Fruit fly (Drosophila melanogaster) whole organism, embryonic: ENCODE measurements around the gene CG10804.

ENCODE experiments used
- Abd-B ChIP-seq: fragments of 200-800 bp; sonication (Bioruptor generic); optimal IDR thresholded peaks from 2 replicates; lab custom pipeline; 2018; ENCODE audit warnings: missing biosample characterization, mild to moderate bottlenecking, missing genetic modification characterization, moderate library complexity
- B-H2 ChIP-seq: fragments of 200-800 bp; sonication (Bioruptor generic); optimal IDR thresholded peaks from 2 replicates; lab custom pipeline; 2018; ENCODE audit warnings: missing biosample characterization, mild to moderate bottlenecking, missing genetic modification characterization
- CG10959 ChIP-seq: fragments of 200-800 bp; sonication (Bioruptor generic); IDR thresholded peaks from 2 replicates; pipeline ENCODE4 v1.3.6; 2022; ENCODE audit warnings: missing biosample characterization, missing genetic modification characterization
- CG11247 ChIP-seq: fragments of 200-800 bp; sonication (Bioruptor generic); IDR thresholded peaks from 2 replicates; pipeline ENCODE4 v1.3.6; 2022; ENCODE audit warnings: missing biosample characterization, missing genetic modification characterization
- CG12104 ChIP-seq: fragments of 200-800 bp; sonication (Bioruptor generic); optimal IDR thresholded peaks from 3 replicates; lab custom pipeline; 2016; ENCODE audit warnings: missing biosample characterization, missing genetic modification characterization
- CG13287 ChIP-seq: fragments of 200-800 bp; sonication (Bioruptor generic); IDR thresholded peaks from 2 replicates; pipeline ENCODE4 v1.3.6; 2022; ENCODE audit warnings: missing biosample characterization, missing genetic modification characterization; ENCODE audit not compliant: partially characterized antibody
- CG14014 ChIP-seq: fragments of 200-800 bp; sonication (Bioruptor generic); IDR thresholded peaks from 2 replicates; pipeline ENCODE4 v1.3.6; 2022; ENCODE audit warnings: missing biosample characterization, missing genetic modification characterization
- CG15269 ChIP-seq: fragments of 200-800 bp; sonication (Bioruptor generic); optimal IDR thresholded peaks from 2 replicates; lab custom pipeline; 2018; ENCODE audit warnings: missing biosample characterization, mild to moderate bottlenecking, missing genetic modification characterization, moderate library complexity
- CG1529 ChIP-seq: fragments of 200-800 bp; sonication (Bioruptor generic); optimal IDR thresholded peaks from 3 replicates; lab custom pipeline; 2018; ENCODE audit warnings: missing biosample characterization, missing genetic modification characterization
- CG1603 ChIP-seq: fragments of 200-800 bp; sonication (Bioruptor generic); optimal IDR thresholded peaks from 2 replicates; lab custom pipeline; 2019; ENCODE audit warnings: missing biosample characterization, mild to moderate bottlenecking, missing genetic modification characterization, moderate library complexity
- CG16813 ChIP-seq: fragments of 200-800 bp; sonication (Bioruptor generic); IDR thresholded peaks from 3 replicates; pipeline ENCODE4 v1.3.6; 2022; ENCODE audit warnings: missing biosample characterization, missing genetic modification characterization; ENCODE audit not compliant: partially characterized antibody
- CG17186 ChIP-seq: fragments of 200-800 bp; sonication (Bioruptor generic); optimal IDR thresholded peaks from 3 replicates; lab custom pipeline; 2017; ENCODE audit warnings: missing biosample characterization, missing genetic modification reagents, missing genetic modification characterization
- CG3995 ChIP-seq: fragments of 200-800 bp; sonication (Bioruptor generic); optimal IDR thresholded peaks from 3 replicates; lab custom pipeline; 2016; ENCODE audit warnings: missing biosample characterization, missing genetic modification characterization
- CG42726 ChIP-seq: fragments of 200-800 bp; sonication (Bioruptor generic); IDR thresholded peaks from 2 replicates; pipeline ENCODE4 v1.3.6; 2022; ENCODE audit warnings: missing biosample characterization, missing genetic modification characterization; ENCODE audit not compliant: partially characterized antibody
- CG4424 ChIP-seq: fragments of 200-800 bp; sonication (Bioruptor generic); optimal IDR thresholded peaks from 3 replicates; lab custom pipeline; 2016; ENCODE audit warnings: missing biosample characterization, missing genetic modification characterization
- CG5953 ChIP-seq: fragments of 200-800 bp; sonication (Bioruptor generic); IDR thresholded peaks from 2 replicates; pipeline ENCODE4 v1.3.6; 2022; ENCODE audit warnings: missing biosample characterization, missing genetic modification characterization
- CG6765 ChIP-seq: fragments of 200-800 bp; sonication (Bioruptor generic); optimal IDR thresholded peaks from 3 replicates; lab custom pipeline; 2017; ENCODE audit warnings: missing biosample characterization, mild to moderate bottlenecking, missing genetic modification characterization
- CG7786 ChIP-seq: fragments of 200-800 bp; sonication (Bioruptor generic); optimal IDR thresholded peaks from 2 replicates; lab custom pipeline; 2016; ENCODE audit warnings: missing biosample characterization, missing genetic modification characterization
- CG8290 ChIP-seq, 3 experiments: fragments of 200-800 bp; sonication (Bioruptor generic); optimal IDR thresholded peaks; 2 replicates each; lab custom pipeline; 2016 to 2019; ENCODE audit warnings: missing biosample characterization in 3 of 3, missing genetic modification characterization in 3 of 3, mild to moderate bottlenecking in 2 of 3, moderate library complexity in 1 of 3
- CG8924 ChIP-seq: fragments of 200-800 bp; optimal IDR thresholded peaks from 3 replicates; lab custom pipeline; 2019; ENCODE audit warnings: missing biosample characterization, mild to moderate bottlenecking, missing genetic modification characterization, moderate library complexity
- CG9437 ChIP-seq: fragments of 200-800 bp; sonication (Bioruptor generic); optimal IDR thresholded peaks from 2 replicates; lab custom pipeline; 2018; ENCODE audit warnings: missing biosample characterization, mild to moderate bottlenecking, missing genetic modification characterization
- CG9727 ChIP-seq: fragments of 200-800 bp; sonication (Bioruptor generic); optimal IDR thresholded peaks from 3 replicates; lab custom pipeline; 2017; ENCODE audit warnings: missing biosample characterization, mild to moderate bottlenecking, missing genetic modification characterization
- CG9932 ChIP-seq: fragments of 200-800 bp; sonication (Bioruptor generic); IDR thresholded peaks from 2 replicates; pipeline ENCODE4 v1.3.6; 2022; ENCODE audit warnings: missing biosample characterization, missing genetic modification characterization
- CkIIα-i1 ChIP-seq: fragments of 200-800 bp; sonication (Bioruptor generic); IDR thresholded peaks from 2 replicates; pipeline ENCODE4 v1.3.6; 2022; ENCODE audit warnings: missing biosample characterization, missing genetic modification characterization
- D19A ChIP-seq: fragments of 200-800 bp; optimal IDR thresholded peaks from 3 replicates; lab custom pipeline; 2019; ENCODE audit warnings: missing biosample characterization, mild to moderate bottlenecking, missing genetic modification characterization, moderate library complexity
- Dek ChIP-seq: fragments of 200-800 bp; sonication (Bioruptor generic); optimal IDR thresholded peaks from 3 replicates; lab custom pipeline; 2019; ENCODE audit warnings: missing biosample characterization, mild to moderate bottlenecking, missing genetic modification characterization, moderate library complexity
- HLH54F ChIP-seq: fragments of 200-800 bp; sonication (Bioruptor generic); optimal IDR thresholded peaks from 3 replicates; lab custom pipeline; 2016; ENCODE audit warnings: missing biosample characterization, missing genetic modification characterization
- Hr3 ChIP-seq: fragments of 200-800 bp; sonication (Bioruptor generic); optimal IDR thresholded peaks from 3 replicates; lab custom pipeline; 2016; ENCODE audit warnings: missing biosample characterization, missing genetic modification characterization
- Nf-YC ChIP-seq: fragments of 200-800 bp; optimal IDR thresholded peaks from 3 replicates; lab custom pipeline; 2019; ENCODE audit warnings: missing biosample characterization, mild to moderate bottlenecking, missing genetic modification characterization, moderate library complexity
- PHDP ChIP-seq: fragments of 200-800 bp; sonication (Bioruptor generic); optimal IDR thresholded peaks from 3 replicates; lab custom pipeline; 2018; ENCODE audit warnings: missing biosample characterization, mild to moderate bottlenecking, missing genetic modification characterization, moderate library complexity
- Ptx1 ChIP-seq: fragments of 200-800 bp; sonication (Bioruptor generic); IDR thresholded peaks from 2 replicates; pipeline ENCODE4 v1.3.6; 2022; ENCODE audit warnings: missing biosample characterization, missing genetic modification characterization
- Rx ChIP-seq: fragments of 200-800 bp; sonication (Bioruptor generic); IDR thresholded peaks from 2 replicates; pipeline ENCODE4 v1.3.6; 2022; ENCODE audit warnings: missing biosample characterization, missing genetic modification characterization
- Sox102F ChIP-seq: fragments of 200-800 bp; sonication (Bioruptor generic); optimal IDR thresholded peaks from 2 replicates; lab custom pipeline; 2018; ENCODE audit warnings: missing biosample characterization, mild to moderate bottlenecking, missing genetic modification characterization, moderate library complexity
- Ssrp ChIP-seq: fragments of 200-800 bp; sonication (Bioruptor generic); optimal IDR thresholded peaks from 2 replicates; lab custom pipeline; 2018; ENCODE audit warnings: missing biosample characterization, mild to moderate bottlenecking, missing genetic modification characterization, moderate library complexity
- bab2 ChIP-seq: fragments of 200-800 bp; sonication (Bioruptor generic); optimal IDR thresholded peaks from 2 replicates; lab custom pipeline; 2016; ENCODE audit warnings: missing biosample characterization, missing genetic modification characterization
- bsh ChIP-seq, 2 experiments: fragments of 200-800 bp; sonication (Bioruptor generic); optimal IDR thresholded peaks; 2 replicates each; lab custom pipeline; 2017 to 2018; ENCODE audit warnings: mild to moderate bottlenecking in 2 of 2, missing biosample characterization in 2 of 2, missing genetic modification characterization in 2 of 2, moderate library complexity in 1 of 2
- caup ChIP-seq: fragments of 200-800 bp; sonication (Bioruptor generic); optimal IDR thresholded peaks from 3 replicates; lab custom pipeline; 2017; ENCODE audit warnings: missing biosample characterization, mild to moderate bottlenecking, missing genetic modification characterization, moderate library complexity; ENCODE audit not compliant: severe bottlenecking
- chif ChIP-seq, 2 experiments: fragments of 200-800 bp; sonication (Bioruptor generic); optimal IDR thresholded peaks; 3 replicates each; lab custom pipeline; 2016; ENCODE audit warnings: missing biosample characterization in 2 of 2, missing genetic modification characterization in 2 of 2
- chn ChIP-seq: fragments of 200-800 bp; sonication (Bioruptor generic); optimal IDR thresholded peaks from 2 replicates; lab custom pipeline; 2016; ENCODE audit warnings: missing biosample characterization, missing genetic modification characterization
- ewg ChIP-seq: fragments of 200-800 bp; sonication (Bioruptor generic); optimal IDR thresholded peaks from 3 replicates; lab custom pipeline; 2017; ENCODE audit warnings: mild to moderate bottlenecking, missing biosample characterization, missing genetic modification reagents, missing genetic modification characterization
- gem ChIP-seq: fragments of 200-800 bp; sonication (Bioruptor generic); optimal IDR thresholded peaks from 2 replicates; lab custom pipeline; 2019; ENCODE audit warnings: missing biosample characterization, mild to moderate bottlenecking, missing genetic modification characterization, moderate library complexity
- hkb ChIP-seq, 2 experiments: fragments of 200-800 bp in 1 of 2; fragments of >200 bp in 1 of 2; sonication (Bioruptor generic) in 1 of 2; IDR thresholded peaks in 1 of 2; optimal IDR thresholded peaks in 1 of 2; 2 replicates each; pipeline versions ENCODE4 v1.3.6 to Lab custom; 2017 to 2022; ENCODE audit warnings: missing biosample characterization in 1 of 2, missing genetic modification characterization in 1 of 2
- lilli ChIP-seq: fragments of 200-800 bp; sonication (Bioruptor generic); optimal IDR thresholded peaks from 3 replicates; lab custom pipeline; 2016; ENCODE audit warnings: missing biosample characterization, missing genetic modification characterization
- otp ChIP-seq: fragments of 200-800 bp; sonication (Bioruptor generic); IDR thresholded peaks from 3 replicates; pipeline ENCODE4, ENCODE4 v1.3.6; 2022; ENCODE audit warnings: missing biosample characterization, missing genetic modification characterization
- pan ChIP-seq, 4 experiments: fragments of >200 bp in 3 of 4; fragments of 200-800 bp in 1 of 4; sonication (Bioruptor generic) in 1 of 4; optimal IDR thresholded peaks in 3 of 4; IDR thresholded peaks in 1 of 4; 2 replicates each; pipeline versions ENCODE4 v1.3.6 to Lab custom; 2017 to 2022; ENCODE audit warnings: missing biosample characterization in 2 of 4, missing genetic modification characterization in 2 of 4, mixed read lengths in 1 of 4
- phol ChIP-seq: fragments of 200-800 bp; sonication (Bioruptor generic); optimal IDR thresholded peaks from 3 replicates; lab custom pipeline; 2018; ENCODE audit warnings: missing biosample characterization, mild to moderate bottlenecking, missing genetic modification characterization, moderate library complexity
- sens-2 ChIP-seq: fragments of 200-800 bp; sonication (Bioruptor generic); IDR thresholded peaks from 2 replicates; pipeline ENCODE4 v1.3.6; 2022; ENCODE audit warnings: missing biosample characterization, missing genetic modification characterization
- sr ChIP-seq: fragments of 200-800 bp; sonication (Bioruptor generic); IDR thresholded peaks from 3 replicates; pipeline ENCODE4 v1.3.6; 2022; ENCODE audit warnings: missing biosample characterization, missing genetic modification characterization

Gene CG10804

dm6 chrX:3476009-3476408, 6.1 kb downstream of the CG10804 start (continued):
- TF ChIP-seq CG42726 (GFP tag; lab: Robert Waterston, UW) (no peak), Dek (no peak), Nf-YC (tag; lab: Kevin White, UChicago) (no peak), CG12104 (GFP tag; lab: Kevin White, UChicago) (no peak), CG4424 (GFP tag; lab: Kevin White, UChicago) (peak; percentile 49), Rx (GFP tag; lab: Robert Waterston, UW) (no peak), lilli (GFP tag; lab: Kevin White, UChicago) (peak; percentile 28), Abd-B (GFP tag; lab: Kevin White, UChicago) (peak; percentile 28), CG16813 (GFP tag; lab: Robert Waterston, UW) (no peak), Ptx1 (GFP tag; lab: Robert Waterston, UW) (peak; percentile 42), CG9932 (GFP tag; lab: Robert Waterston, UW) (peak; percentile 15; the same call in 1 of the 2 replicates), Ssrp (peak; percentile 52), B-H2 (GFP tag; lab: Kevin White, UChicago) (no peak), CG14014 (GFP tag; lab: Robert Waterston, UW) (0 out of 2 replicates have a peak, but pooled peaks have one; percentile 26), sens-2 (GFP tag; lab: Robert Waterston, UW) (0 out of 2 replicates have a peak, but pooled peaks have one; percentile 26), PHDP (tag; lab: Kevin White, UChicago) (peak; percentile 27), CG13287 (GFP tag; lab: Robert Waterston, UW) (no peak), CG8290 (GFP tag; optimal IDR thresholded peaks at IDR 0.05; lab: Kevin White, UChicago) (no peak), CG8290 (tag; optimal IDR thresholded peaks at IDR 0.05; lab: Kevin White, UChicago) (peak in 1 of 2 experiments; percentile 11), D19A (peak; percentile 11), hkb (optimal IDR thresholded peaks at IDR 0.05; lab: Kevin White, UChicago) (no peak), hkb (GFP tag; IDR thresholded peaks at IDR 0.05; lab: Robert Waterston, UW) (peak; percentile 62), CG1529 (GFP tag; lab: Kevin White, UChicago) (no peak), CG3995 (GFP tag; lab: Kevin White, UChicago) (no peak), CG15269 (peak; percentile 39), HLH54F (peak; percentile 2), caup (GFP tag; lab: Kevin White, UChicago) (no peak), bsh (GFP tag; optimal IDR thresholded peaks at IDR 0.05; lab: Kevin White, UChicago) (peak in 1 of 2 experiments; percentile 60), Sox102F (GFP tag; lab: Kevin White, UChicago) (peak; percentile 69), CG1603 (tag; lab: Kevin White, UChicago) (peak; percentile 45), CkIIα-i1 (no peak), bab2 (GFP tag; lab: Kevin White, UChicago) (peak; percentile 17), CG7786 (no peak), CG10959 (GFP tag; lab: Robert Waterston, UW) (peak; percentile 52; the same call in 1 of the 2 replicates), chn (GFP tag; lab: Kevin White, UChicago) (peak; percentile 35), chif (GFP tag; optimal IDR thresholded peaks at IDR 0.05; lab: Kevin White, UChicago) (peak; percentile 19 to 50), CG17186 (GFP tag; lab: Kevin White, UChicago) (no peak), phol (tag; lab: Kevin White, UChicago) (peak; percentile 62), CG6765 (no peak), sr (GFP tag; lab: Robert Waterston, UW) (no peak), CG9727 (GFP tag; lab: Kevin White, UChicago) (peak; percentile 50), gem (tag; lab: Kevin White, UChicago) (peak; percentile 75), CG5953 (no peak), ewg (peak; percentile 36), CG9437 (GFP tag; lab: Kevin White, UChicago) (peak; percentile 11), CG11247 (GFP tag; lab: Robert Waterston, UW) (no peak), CG8924 (peak; percentile 37), pan (optimal IDR thresholded peaks at IDR 0.05; lab: Kevin White, UChicago) (no peak), pan (GFP tag; optimal IDR thresholded peaks at IDR 0.05 in 1 of 2, IDR thresholded peaks at IDR 0.05 in 1 of 2) (peak in 1 of 2 experiments; percentile 34), otp (GFP tag; lab: Robert Waterston, UW) (no peak), Hr3 (GFP tag; lab: Kevin White, UChicago) (no peak)
